Worm (Caenorhabditis elegans): ENCODE data around the gene famk-1.

famk-1 gene

DNA sequence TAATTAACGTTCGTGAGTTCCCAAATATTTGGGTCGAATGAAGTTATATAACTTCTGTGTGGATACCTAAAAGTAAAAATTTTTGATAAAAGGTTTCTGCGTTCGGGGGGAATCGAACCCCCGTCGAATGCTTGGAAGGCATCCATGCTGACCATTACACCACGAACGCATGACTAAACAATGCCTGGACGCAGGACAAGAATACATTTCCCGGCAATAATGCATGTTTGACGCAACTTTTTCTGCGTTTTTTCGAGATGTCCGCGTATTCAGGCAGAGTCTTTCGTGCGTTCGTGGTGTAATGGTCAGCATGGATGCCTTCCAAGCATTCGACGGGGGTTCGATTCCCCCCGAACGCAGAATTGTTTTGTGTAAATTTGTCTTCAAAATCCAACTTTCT lies 12.3 kb downstream of the famk-1 start (continued):
- TF ChIP-seq tbx-2 (tag; optimal IDR thresholded peaks at IDR 0.05) (no peak), C04F5.9 (tag; optimal IDR thresholded peaks at IDR 0.05) (no peak), ztf-4 (tag; optimal IDR thresholded peaks at IDR 0.05) (no peak), F16B12.6 (tag; optimal IDR thresholded peaks at IDR 0.05) (no peak), swsn-7 (tag; optimal IDR thresholded peaks at IDR 0.05) (peak; percentile 5), nhr-90 (tag; optimal IDR thresholded peaks at IDR 0.05; ENCODE audit: poor library complexity) (peak; percentile 70), rnt-1 (tag; optimal IDR thresholded peaks at IDR 0.05) (peak; percentile 46), ceh-82 (tag; optimal IDR thresholded peaks at IDR 0.05) (no peak), nhr-237 (tag; optimal IDR thresholded peaks at IDR 0.05) (no peak), irx-1 (tag; optimal IDR thresholded peaks at IDR 0.05) (no peak), isw-1 (GFP tag; IDR thresholded peaks at IDR 0.05) (no peak), lin-15B (tag; optimal IDR thresholded peaks at IDR 0.05) (peak; percentile 6), snu-23 (GFP tag; optimal IDR thresholded peaks at IDR 0.05) (peak; percentile 63), nhr-11 (tag; optimal IDR thresholded peaks at IDR 0.05) (no peak), fkh-8 (tag; optimal IDR thresholded peaks at IDR 0.05) (no peak), aly-2 (tag; optimal IDR thresholded peaks at IDR 0.05) (no peak), elt-2 (tag; optimal IDR thresholded peaks at IDR 0.05) (peak; percentile 52), lin-14 (GFP tag; optimal IDR thresholded peaks at IDR 0.05) (peak; percentile 13), fkh-10 (GFP tag; optimal IDR thresholded peaks at IDR 0.05) (no peak), nhr-71 (tag; optimal IDR thresholded peaks at IDR 0.05) (peak; percentile 44), lin-13 (GFP tag; optimal IDR thresholded peaks at IDR 0.05) (no peak), blmp-1 (tag; optimal IDR thresholded peaks at IDR 0.05) (peak; percentile 14), xbp-1 (tag; optimal IDR thresholded peaks at IDR 0.05) (no peak)

- TF ChIP-seq skn-1 (tag; optimal IDR thresholded peaks at IDR 0.05) (no peak), fkh-10 (GFP tag; optimal IDR thresholded peaks at IDR 0.05) (peak; percentile 56), lin-14 (GFP tag; optimal IDR thresholded peaks at IDR 0.05) (peak; percentile 33)
Observed at ce11 chrX:15200146-15200545, 12.9 kb downstream of the famk-1 start.

DNA sequence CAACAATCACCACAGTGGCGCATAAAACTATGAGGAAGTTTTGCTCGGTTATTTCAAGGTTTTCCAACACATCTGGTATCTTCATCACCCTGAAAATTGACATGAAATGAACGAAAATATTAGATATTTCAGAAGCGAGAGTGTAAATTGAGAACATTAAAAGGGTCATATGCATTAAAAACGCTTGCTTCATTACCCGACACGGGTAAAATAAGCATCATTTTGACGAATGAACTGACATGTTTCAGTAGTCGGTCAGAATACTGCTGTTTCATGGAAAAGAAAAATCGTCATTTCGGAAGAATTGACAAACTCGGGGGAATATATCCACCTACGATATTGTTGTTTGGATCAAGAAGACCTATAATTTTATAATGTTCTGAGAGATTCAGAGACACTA lies 14.0 kb downstream of the famk-1 start, which contains the start of gene snt-7:
TSS of gene snt-7 (minus strand) at position 101 of the 400 bp plus-strand sequence.
- no peak for TF ChIP-seq efl-3 (GFP tag; optimal IDR thresholded peaks at IDR 0.05)
- TF ChIP-seq nhr-19 (GFP tag; conservative IDR thresholded peaks at IDR 0.05), result no peak
- TF ChIP-seq C04F5.9 (tag; optimal IDR thresholded peaks at IDR 0.05), result no peak
- no peak for TF ChIP-seq nhr-90 (tag; optimal IDR thresholded peaks at IDR 0.05; ENCODE audit: poor library complexity)
- no peak for TF ChIP-seq mef-2 (tag; optimal IDR thresholded peaks at IDR 0.05)
- no peak for TF ChIP-seq lsy-2 (tag; optimal IDR thresholded peaks at IDR 0.05)
- no peak for TF ChIP-seq lin-14 (GFP tag; optimal IDR thresholded peaks at IDR 0.05)
- no peak for TF ChIP-seq egl-13 (tag; optimal IDR thresholded peaks at IDR 0.05)
- no peak for TF ChIP-seq nhr-20 (tag; optimal IDR thresholded peaks at IDR 0.05)
- TF ChIP-seq sup-37 (GFP tag; optimal IDR thresholded peaks at IDR 0.05), result no peak
- no peak for TF ChIP-seq fkh-4 (tag; optimal IDR thresholded peaks at IDR 0.05; ENCODE audit: borderline replicate concordance)
- TF ChIP-seq nhr-84 (tag; optimal IDR thresholded peaks at IDR 0.05), result no peak
- no peak for TF ChIP-seq ceh-63 (GFP tag; optimal IDR thresholded peaks at IDR 0.05)
- TF ChIP-seq blmp-1 (tag; optimal IDR thresholded peaks at IDR 0.05), result no peak
- TF ChIP-seq nhr-237 (tag; optimal IDR thresholded peaks at IDR 0.05), result no peak
- TF ChIP-seq fkh-10 (GFP tag; optimal IDR thresholded peaks at IDR 0.05), result no peak
- TF ChIP-seq lin-15B (tag; optimal IDR thresholded peaks at IDR 0.05), result no peak
- no peak for TF ChIP-seq hlh-4 (tag; optimal IDR thresholded peaks at IDR 0.05)
- no peak for TF ChIP-seq unc-98 (GFP tag; IDR thresholded peaks at IDR 0.05)

DNA sequence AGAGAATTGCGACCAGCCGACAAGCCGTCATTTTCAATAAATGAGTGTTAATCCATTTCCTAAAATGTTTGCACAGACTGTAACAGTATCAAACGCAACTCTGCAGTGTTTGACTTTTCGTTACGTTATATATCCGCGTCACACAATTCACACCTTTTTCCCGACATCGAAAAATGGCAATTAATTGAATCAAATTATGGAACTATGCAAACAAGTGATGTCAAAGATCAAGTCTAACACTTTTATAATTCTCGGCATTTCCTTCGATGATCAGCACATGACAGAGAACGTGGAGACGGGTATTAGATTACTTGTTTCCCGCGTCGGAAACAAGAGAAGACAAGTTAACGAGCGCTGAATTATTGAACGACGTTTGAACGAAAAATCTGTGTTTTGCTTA lies 18.8 kb downstream of the famk-1 start, which contains the start of gene phat-6:
TSS of gene phat-6 (minus strand) at position 101 of the 400 bp plus-strand sequence.
- TF ChIP-seq nhr-20 (tag; optimal IDR thresholded peaks at IDR 0.05) (no peak), unc-62 (GFP tag; optimal IDR thresholded peaks at IDR 0.05) (no peak), efl-1 (optimal IDR thresholded peaks at IDR 0.05) (no peak), efl-1 (GFP tag; optimal IDR thresholded peaks at IDR 0.05 in 1 of 2) (no peak), lin-14 (GFP tag; optimal IDR thresholded peaks at IDR 0.05) (peak; percentile 27), fkh-8 (tag; optimal IDR thresholded peaks at IDR 0.05) (peak; percentile 3), elt-2 (tag; optimal IDR thresholded peaks at IDR 0.05) (no peak), sptf-1 (tag; optimal IDR thresholded peaks at IDR 0.05) (no peak), sox-4 (tag; optimal IDR thresholded peaks at IDR 0.05) (no peak), C04F5.9 (tag; optimal IDR thresholded peaks at IDR 0.05) (no peak), efl-3 (GFP tag; optimal IDR thresholded peaks at IDR 0.05) (no peak), ceh-90 (tag; optimal IDR thresholded peaks at IDR 0.05) (no peak), nhr-85 (tag) (no peak), pag-3 (tag; optimal IDR thresholded peaks at IDR 0.05; ENCODE audit: borderline replicate concordance, insufficient read depth) (no peak), unc-86 (tag; optimal IDR thresholded peaks at IDR 0.05) (peak; percentile 12), nhr-47 (tag; optimal IDR thresholded peaks at IDR 0.05) (peak; percentile 20), nhr-71 (tag; optimal IDR thresholded peaks at IDR 0.05) (peak; percentile 50), lsy-2 (tag; optimal IDR thresholded peaks at IDR 0.05) (no peak), hlh-17 (GFP tag; optimal IDR thresholded peaks at IDR 0.05; ENCODE audit: borderline replicate concordance) (no peak), ceh-8 (GFP tag; optimal IDR thresholded peaks at IDR 0.05) (no peak), isw-1 (GFP tag; IDR thresholded peaks at IDR 0.05) (no peak)

Data from whole organism, L1 larva.